Worm (Caenorhabditis elegans) whole organism, mixed stage, embryonic: ENCODE data around the gene ckk-1.

ENCODE experiments used
- M03D4.4 ChIP-seq: sonication (generic microtip); optimal IDR thresholded peaks from 2 replicates; lab custom pipeline; 2017; ENCODE audit warnings: mild to moderate bottlenecking, missing genetic modification characterization, missing compliant biosample characterization
- blmp-1 ChIP-seq: fragments of 150-350 bp; optimal IDR thresholded peaks from 2 replicates; lab custom pipeline; 2014; ENCODE audit warnings: missing biosample characterization, missing genetic modification characterization
- ceh-39 ChIP-seq: fragments of 150-350 bp; optimal IDR thresholded peaks from 2 replicates; lab custom pipeline; 2014; ENCODE audit warnings: missing biosample characterization, missing genetic modification characterization
- ceh-43 ChIP-seq: fragments of 200-800 bp; sonication (Bioruptor generic); optimal IDR thresholded peaks from 2 replicates; lab custom pipeline; 2018; ENCODE audit warnings: mild to moderate bottlenecking, missing genetic modification characterization, moderate library complexity, missing compliant biosample characterization
- ceh-83 ChIP-seq: fragments of 200-800 bp; sonication (Bioruptor generic); optimal IDR thresholded peaks from 2 replicates; lab custom pipeline; 2018; ENCODE audit warnings: mild to moderate bottlenecking, missing genetic modification characterization, missing compliant biosample characterization
- ces-1 ChIP-seq: fragments of 150-350 bp; optimal IDR thresholded peaks from 2 replicates; lab custom pipeline; 2014; ENCODE audit warnings: missing biosample characterization, missing genetic modification reagents, missing genetic modification characterization
- elt-1 ChIP-seq: sonication (generic microtip); optimal IDR thresholded peaks from 2 replicates; lab custom pipeline; 2017; ENCODE audit warnings: missing genetic modification characterization, mild to moderate bottlenecking, missing compliant biosample characterization, antibody characterized with exemption, moderate library complexity, borderline replicate concordance; ENCODE audit not compliant: insufficient read depth
- elt-3 ChIP-seq: fragments of 150-350 bp; optimal IDR thresholded peaks from 2 replicates; lab custom pipeline; 2014; ENCODE audit warnings: missing biosample characterization, missing genetic modification characterization
- flh-1 ChIP-seq: fragments of 200-800 bp; sonication (Bioruptor generic); optimal IDR thresholded peaks from 2 replicates; lab custom pipeline; 2018; ENCODE audit warnings: mild to moderate bottlenecking, missing genetic modification characterization, moderate library complexity, missing compliant biosample characterization
- ham-2 ChIP-seq: fragments of 200-800 bp; sonication (Bioruptor generic); optimal IDR thresholded peaks from 2 replicates; lab custom pipeline; 2018; ENCODE audit warnings: mild to moderate bottlenecking, missing genetic modification characterization, missing compliant biosample characterization
- hlh-1 ChIP-seq: fragments of 150-350 bp; optimal IDR thresholded peaks from 2 replicates; lab custom pipeline; 2014; ENCODE audit warnings: missing biosample characterization, missing genetic modification reagents, missing genetic modification characterization
- lin-13 ChIP-seq: fragments of 150-350 bp; optimal IDR thresholded peaks from 2 replicates; lab custom pipeline; 2014; ENCODE audit warnings: missing biosample characterization, missing genetic modification characterization
- lin-32 ChIP-seq: fragments of 200-800 bp; sonication (Bioruptor generic); optimal IDR thresholded peaks from 2 replicates; lab custom pipeline; 2018; ENCODE audit warnings: mild to moderate bottlenecking, missing genetic modification characterization, missing compliant biosample characterization
- lsy-2 ChIP-seq: fragments of 150-350 bp; optimal IDR thresholded peaks from 2 replicates; lab custom pipeline; 2014; ENCODE audit warnings: missing biosample characterization, missing genetic modification characterization
- mep-1 ChIP-seq: fragments of 150-350 bp; optimal IDR thresholded peaks from 2 replicates; lab custom pipeline; 2017; ENCODE audit warnings: missing biosample characterization, missing genetic modification reagents, missing genetic modification characterization, inconsistent platforms
- mls-2 ChIP-seq: sonication (generic microtip); optimal IDR thresholded peaks from 2 replicates; lab custom pipeline; 2016; ENCODE audit warnings: mild to moderate bottlenecking, missing genetic modification characterization, moderate library complexity, missing compliant biosample characterization
- nhr-12 ChIP-seq: fragments of 150-350 bp; optimal IDR thresholded peaks from 2 replicates; lab custom pipeline; 2014; ENCODE audit warnings: missing biosample characterization, missing genetic modification characterization
- nhr-237 ChIP-seq: fragments of 150-350 bp; optimal IDR thresholded peaks from 2 replicates; lab custom pipeline; 2014; ENCODE audit warnings: missing biosample characterization, missing genetic modification characterization
- nhr-28 ChIP-seq: fragments of 150-350 bp; optimal IDR thresholded peaks from 2 replicates; lab custom pipeline; 2014; ENCODE audit warnings: missing biosample characterization, missing genetic modification characterization
- nhr-76 ChIP-seq: sonication (generic microtip); optimal IDR thresholded peaks from 2 replicates; lab custom pipeline; 2017; ENCODE audit warnings: missing biosample characterization, missing genetic modification characterization
- sem-2 ChIP-seq: fragments of 200-800 bp; sonication (Bioruptor generic); optimal IDR thresholded peaks from 2 replicates; lab custom pipeline; 2018; ENCODE audit warnings: mild to moderate bottlenecking, missing genetic modification characterization, missing compliant biosample characterization
- snpc-4 ChIP-seq: fragments of 150-350 bp; optimal IDR thresholded peaks from 2 replicates; lab custom pipeline; 2014; ENCODE audit warnings: missing biosample characterization, missing genetic modification characterization
- sptf-1 ChIP-seq: sonication (generic microtip); optimal IDR thresholded peaks from 2 replicates; lab custom pipeline; 2017; ENCODE audit warnings: mild to moderate bottlenecking, missing genetic modification characterization, moderate library complexity, missing compliant biosample characterization
- tbx-8 ChIP-seq: fragments of 200-800 bp; sonication (Bioruptor generic); optimal IDR thresholded peaks from 2 replicates; lab custom pipeline; 2018; ENCODE audit warnings: mild to moderate bottlenecking, missing genetic modification characterization, moderate library complexity, missing compliant biosample characterization
- unc-39 ChIP-seq: fragments of 150-350 bp; optimal IDR thresholded peaks from 2 replicates; lab custom pipeline; 2014; ENCODE audit warnings: missing biosample characterization, missing genetic modification characterization
- zip-8 ChIP-seq: fragments of 150-350 bp; optimal IDR thresholded peaks from 2 replicates; lab custom pipeline; 2014; ENCODE audit warnings: missing biosample characterization, missing genetic modification characterization

The ckk-1 gene

DNA sequence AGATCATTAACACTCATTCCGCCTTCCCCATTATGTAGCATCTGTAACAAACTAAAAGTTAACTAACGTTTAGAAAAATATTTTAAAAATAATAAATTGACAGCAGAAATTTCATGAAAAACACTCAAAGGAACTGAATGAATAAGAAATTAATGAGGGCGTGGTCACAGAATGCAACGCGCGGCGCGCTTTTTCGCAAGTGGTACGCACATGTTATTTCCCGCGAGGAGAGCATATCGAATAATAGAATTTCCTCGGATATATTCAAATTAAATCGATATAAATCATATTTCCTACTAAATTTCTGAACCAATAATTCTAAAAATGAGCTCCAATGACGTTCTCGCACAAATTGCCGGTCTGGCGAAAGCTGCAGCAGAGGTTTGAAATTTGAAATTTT is 57.4 kb downstream of the ckk-1 start, which contains the start of the genes abi-1 and arle-14:
Gene abi-1, minus strand, starts transcription at position 51 of the 400 bp plus-strand sequence.
Gene arle-14, plus strand, starts transcription at position 217 of the 400 bp plus-strand sequence.
- TF ChIP-seq sem-2 (GFP tag; lab: Kevin White, UChicago) (no peak), snpc-4 (tag; lab: Kevin White, UChicago) (no peak), nhr-76 (tag; lab: Kevin White, UChicago) (no peak), lin-13 (no peak), sptf-1 (tag; lab: Kevin White, UChicago) (peak; percentile 19), tbx-8 (no peak), mep-1 (tag; lab: Kevin White, UChicago) (peak; percentile 31), blmp-1 (no peak), elt-3 (tag; lab: Kevin White, UChicago) (no peak), ham-2 (no peak), ceh-39 (tag; lab: Kevin White, UChicago) (no peak), ces-1 (GFP tag; lab: Kevin White, UChicago) (peak; percentile 76), lsy-2 (tag; lab: Kevin White, UChicago) (peak; percentile 10), nhr-28 (no peak)

DNA sequence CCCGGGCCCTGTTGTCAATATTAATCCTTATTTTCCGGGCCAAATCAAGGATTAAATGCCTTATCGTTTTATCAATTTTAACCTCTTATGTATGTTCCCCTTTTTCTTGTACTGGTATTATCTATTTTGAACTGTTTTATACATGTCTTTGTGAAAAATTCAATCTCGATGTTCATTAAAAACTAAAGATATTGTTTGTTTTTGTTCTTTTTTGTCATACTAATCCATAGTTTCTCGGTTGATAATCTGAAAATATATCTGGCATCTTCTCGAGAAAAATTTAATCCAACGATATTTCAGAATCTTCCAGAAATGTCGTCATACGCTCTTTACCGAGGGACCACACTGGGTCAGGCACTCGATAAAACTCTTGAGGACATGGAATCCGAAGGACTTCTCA is 58.5 kb downstream of the ckk-1 start, which contains the start of gene B0336.13:
Gene B0336.13, plus strand, starts transcription at position 301 of the 400 bp plus-strand sequence.
- TF ChIP-seq blmp-1, result no peak
- no peak for TF ChIP-seq ces-1 (GFP tag; lab: Kevin White, UChicago)
- no peak for TF ChIP-seq elt-1 (tag; lab: Kevin White, UChicago)
- TF ChIP-seq ceh-83 (GFP tag; lab: Kevin White, UChicago), result no peak
- TF ChIP-seq nhr-28, result no peak
- TF ChIP-seq ceh-43 (GFP tag; lab: Kevin White, UChicago), result no peak
- no peak for TF ChIP-seq mep-1 (tag; lab: Kevin White, UChicago)
- no peak for TF ChIP-seq zip-8 (tag; lab: Kevin White, UChicago)

DNA sequence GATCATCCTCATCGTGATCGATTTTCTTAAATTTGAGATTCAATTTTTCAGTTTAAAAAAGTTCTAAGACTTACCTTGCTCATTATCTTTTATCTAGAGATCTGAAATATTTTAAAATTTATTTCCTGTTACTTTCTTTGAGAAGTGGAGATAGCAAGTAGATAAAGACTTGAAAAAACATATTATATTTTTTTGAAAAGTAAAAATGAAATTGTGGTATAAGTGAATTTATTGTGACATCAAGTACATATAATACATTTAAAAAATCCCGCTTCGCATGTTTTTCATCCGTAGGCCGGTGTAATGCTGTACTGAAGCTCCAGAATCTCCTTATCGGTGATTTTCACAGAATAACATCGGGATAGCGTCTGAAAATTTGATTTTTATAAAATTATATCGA is 62.0 kb downstream of the ckk-1 start, which contains the start of gene B0336.7:
Gene B0336.7, minus strand, starts transcription at position 101 of the 400 bp plus-strand sequence.
- TF ChIP-seq nhr-76 (tag; lab: Kevin White, UChicago) (no peak), zip-8 (tag; lab: Kevin White, UChicago) (no peak), nhr-12 (no peak), nhr-28 (no peak), ceh-39 (tag; lab: Kevin White, UChicago) (no peak), ceh-43 (GFP tag; lab: Kevin White, UChicago) (no peak), M03D4.4 (tag; lab: Kevin White, UChicago) (no peak), elt-1 (tag; lab: Kevin White, UChicago) (no peak), nhr-237 (tag; lab: Kevin White, UChicago) (no peak), snpc-4 (tag; lab: Kevin White, UChicago) (no peak), elt-3 (tag; lab: Kevin White, UChicago) (no peak)

DNA sequence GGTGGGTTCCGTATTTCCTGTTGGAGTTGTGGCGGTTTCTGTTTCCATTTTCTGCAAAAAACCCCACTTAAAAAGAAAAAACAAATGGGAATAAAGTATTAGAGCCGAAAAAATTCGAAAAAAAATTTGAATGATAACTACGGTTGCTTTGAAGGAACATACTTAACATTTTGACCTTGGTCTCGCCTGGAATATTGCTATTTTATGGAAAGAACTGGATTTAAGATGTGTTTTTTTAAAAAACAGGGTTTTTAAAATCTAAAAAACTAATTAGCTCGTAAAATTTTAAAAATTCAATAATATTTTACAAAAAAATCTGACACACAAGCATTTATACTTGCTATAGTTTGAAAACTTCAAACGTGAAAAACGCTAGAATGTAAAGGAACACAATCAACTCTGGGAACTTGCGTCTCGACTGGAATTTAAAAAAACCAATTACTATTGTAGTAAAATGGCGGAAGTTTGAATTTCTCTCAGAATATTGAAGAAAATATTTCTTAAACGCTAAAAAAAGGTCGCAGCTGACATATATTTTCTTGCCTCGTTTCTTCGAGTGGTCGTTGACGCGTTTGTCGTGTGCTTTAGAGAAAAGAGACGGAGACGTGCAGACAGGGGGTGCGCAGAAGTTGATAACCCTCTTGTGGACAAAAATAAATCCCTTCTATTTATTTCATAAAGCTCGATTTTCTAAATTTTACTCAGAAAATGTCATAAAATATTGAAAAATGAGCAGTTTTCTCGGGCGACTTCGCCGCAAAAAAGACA is 62.9 kb downstream of the ckk-1 start, which contains the start of the genes lgg-3 and rgs-5:
Gene lgg-3, minus strand, starts transcription at position 51 of the 768 bp plus-strand sequence.
Gene rgs-5, plus strand, starts transcription at position 593 of the 768 bp plus-strand sequence.
- TF ChIP-seq mep-1 (tag; lab: Kevin White, UChicago), result peak; percentile 64
- peak; percentile 31 for TF ChIP-seq lsy-2 (tag; lab: Kevin White, UChicago)
- TF ChIP-seq ces-1 (GFP tag; lab: Kevin White, UChicago), result peak; percentile 34
- peak; percentile 34 for TF ChIP-seq hlh-1 (tag; lab: Kevin White, UChicago)
- no peak for TF ChIP-seq nhr-28

ce11 chrIII:5701491-5701890 is 66.2 kb downstream of the ckk-1 start:
- no peak for TF ChIP-seq sptf-1 (tag; lab: Kevin White, UChicago)
- no peak for TF ChIP-seq lsy-2 (tag; lab: Kevin White, UChicago)
- TF ChIP-seq lin-32, result no peak
- no peak for TF ChIP-seq unc-39 (tag; lab: Kevin White, UChicago)
- no peak for TF ChIP-seq mls-2 (tag; lab: Kevin White, UChicago)
- no peak for TF ChIP-seq zip-8 (tag; lab: Kevin White, UChicago)
- no peak for TF ChIP-seq flh-1 (GFP tag; lab: Kevin White, UChicago)
- TF ChIP-seq lin-13, result no peak
- no peak for TF ChIP-seq nhr-28
- no peak for TF ChIP-seq blmp-1
- no peak for TF ChIP-seq ceh-39 (tag; lab: Kevin White, UChicago)
